Worm (Caenorhabditis elegans) whole organism, L1 larva: ENCODE results near the gene F20B6.9.

ENCODE experiments used
- C16A3.4 ChIP-seq: fragments of 150-350 bp; optimal IDR thresholded peaks from 2 replicates; lab custom pipeline; 2014; ENCODE audit warnings: missing biosample characterization, missing genetic modification characterization
- C34B4.2 ChIP-seq: sonication (generic microtip); optimal IDR thresholded peaks from 2 replicates; lab custom pipeline; 2017; ENCODE audit warnings: mild to moderate bottlenecking, missing genetic modification characterization, missing compliant biosample characterization
- Y116A8C.19 ChIP-seq: sonication (generic microtip); optimal IDR thresholded peaks from 2 replicates; lab custom pipeline; 2016; ENCODE audit warnings: missing compliant biosample characterization, missing genetic modification characterization, borderline replicate concordance
- aha-1 ChIP-seq: fragments of 150-350 bp; optimal IDR thresholded peaks from 2 replicates; lab custom pipeline; 2014; ENCODE audit warnings: missing biosample characterization, missing genetic modification characterization
- ceh-63 ChIP-seq: fragments of 200-800 bp; sonication (Bioruptor generic); optimal IDR thresholded peaks from 2 replicates; lab custom pipeline; 2018; ENCODE audit warnings: mild to moderate bottlenecking, missing genetic modification characterization, missing compliant biosample characterization
- ceh-8 ChIP-seq: fragments of 200-800 bp; sonication (Bioruptor generic); optimal IDR thresholded peaks from 2 replicates; lab custom pipeline; 2018; ENCODE audit warnings: mild to moderate bottlenecking, missing genetic modification characterization, moderate library complexity, missing compliant biosample characterization
- ceh-82 ChIP-seq, 3 experiments: fragments of 150-350 bp in 1 of 3; sonication (generic microtip) in 2 of 3; optimal IDR thresholded peaks; 2 replicates each; lab custom pipeline; 2014 to 2017; ENCODE audit warnings: missing biosample characterization in 3 of 3, missing genetic modification characterization in 3 of 3
- dsc-1 ChIP-seq: sonication (generic microtip); optimal IDR thresholded peaks from 2 replicates; lab custom pipeline; 2016; ENCODE audit warnings: mild to moderate bottlenecking, missing genetic modification characterization, missing compliant biosample characterization
- efl-1 ChIP-seq, 4 experiments: fragments of 150-350 bp; optimal IDR thresholded peaks in 3 of 4; peaks in 1 of 4; 1 replicate in 1 of 4; 2 replicates in 3 of 4; lab custom pipeline; 2014; ENCODE audit warnings: missing biosample characterization in 2 of 4, missing genetic modification characterization in 2 of 4, missing genetic modification reagents in 2 of 4
- egl-13 ChIP-seq: sonication (generic microtip); optimal IDR thresholded peaks from 2 replicates; lab custom pipeline; 2016; ENCODE audit warnings: missing genotype, missing genetic modification reagents, missing genetic modification characterization, missing compliant biosample characterization
- egl-27 ChIP-seq, 2 experiments: fragments of 150-350 bp in 1 of 2; sonication (generic microtip); optimal IDR thresholded peaks; 3 replicates each; lab custom pipeline; 2017 to 2018; ENCODE audit warnings: missing biosample characterization in 2 of 2, missing genetic modification characterization in 2 of 2, missing genetic modification reagents in 2 of 2
- elt-2 ChIP-seq: sonication (generic microtip); optimal IDR thresholded peaks from 2 replicates; lab custom pipeline; 2016; ENCODE audit warnings: missing genetic modification characterization, mild to moderate bottlenecking, inconsistent platforms, missing compliant biosample characterization, missing genetic modification reagents
- fkh-10 ChIP-seq: sonication (generic microtip); optimal IDR thresholded peaks from 2 replicates; lab custom pipeline; 2017; ENCODE audit warnings: missing biosample characterization, missing genetic modification reagents, missing genetic modification characterization
- fkh-8 ChIP-seq: sonication (generic microtip); optimal IDR thresholded peaks from 2 replicates; lab custom pipeline; 2016; ENCODE audit warnings: mild to moderate bottlenecking, missing genetic modification characterization, missing compliant biosample characterization
- fos-1 ChIP-seq: fragments of 150-350 bp; optimal IDR thresholded peaks from 2 replicates; lab custom pipeline; 2014; ENCODE audit warnings: missing biosample characterization, missing genetic modification characterization
- hlh-17 ChIP-seq: fragments of 200-800 bp; sonication (Bioruptor generic); optimal IDR thresholded peaks from 2 replicates; lab custom pipeline; 2018; ENCODE audit warnings: missing genetic modification characterization, mild to moderate bottlenecking, missing compliant biosample characterization, moderate library complexity, borderline replicate concordance
- hlh-4 ChIP-seq: sonication (generic microtip); optimal IDR thresholded peaks from 2 replicates; lab custom pipeline; 2016; ENCODE audit warnings: mild to moderate bottlenecking, missing genetic modification characterization, missing compliant biosample characterization
- hpl-2 ChIP-seq: fragments of 150-350 bp; optimal IDR thresholded peaks from 2 replicates; lab custom pipeline; 2014; ENCODE audit warnings: missing biosample characterization, missing genetic modification reagents, missing genetic modification characterization
- irx-1 ChIP-seq: sonication (generic microtip); optimal IDR thresholded peaks from 2 replicates; lab custom pipeline; 2016; ENCODE audit warnings: missing genetic modification characterization, missing compliant biosample characterization
- isw-1 ChIP-seq: fragments of 200-800 bp; sonication (Bioruptor generic); IDR thresholded peaks from 2 replicates; pipeline ENCODE4 v1.3.6; 2022; ENCODE audit warnings: missing genetic modification characterization, missing compliant biosample characterization
- lin-14 ChIP-seq: fragments of 200-800 bp; sonication (Bioruptor generic); optimal IDR thresholded peaks from 2 replicates; lab custom pipeline; 2018; ENCODE audit warnings: mild to moderate bottlenecking, missing genetic modification characterization, moderate library complexity, missing compliant biosample characterization
- lin-35 ChIP-seq, 2 experiments: fragments of 150-350 bp; optimal IDR thresholded peaks; 2 replicates each; lab custom pipeline; 2014; ENCODE audit warnings: missing biosample characterization in 2 of 2, missing genetic modification characterization in 2 of 2, missing genetic modification reagents in 2 of 2
- lin-39 ChIP-seq: fragments of 150-350 bp; optimal IDR thresholded peaks from 2 replicates; lab custom pipeline; 2014; ENCODE audit warnings: missing biosample characterization, missing genetic modification reagents, missing genetic modification characterization
- mab-9 ChIP-seq: fragments of 200-800 bp; sonication (Bioruptor generic); IDR thresholded peaks from 2 replicates; pipeline ENCODE4 v1.3.6; 2022; ENCODE audit warnings: missing genetic modification reagents, missing genetic modification characterization, missing compliant biosample characterization
- mdl-1 ChIP-seq, 2 experiments: fragments of 150-350 bp; optimal IDR thresholded peaks; 2 replicates each; lab custom pipeline; 2014 to 2017; ENCODE audit warnings: missing biosample characterization in 2 of 2, missing genetic modification characterization in 2 of 2, inconsistent platforms in 1 of 2
- mep-1 ChIP-seq: fragments of 150-350 bp; optimal IDR thresholded peaks from 2 replicates; lab custom pipeline; 2014; ENCODE audit warnings: missing biosample characterization, missing genetic modification characterization
- nhr-11 ChIP-seq: fragments of 150-350 bp; optimal IDR thresholded peaks from 2 replicates; lab custom pipeline; 2014; ENCODE audit warnings: missing biosample characterization, missing genetic modification characterization
- nhr-12 ChIP-seq: sonication (generic microtip); optimal IDR thresholded peaks from 2 replicates; lab custom pipeline; 2017; ENCODE audit warnings: missing biosample characterization, missing genetic modification characterization
- nhr-19 ChIP-seq: fragments of 200-800 bp; sonication (Bioruptor generic); conservative IDR thresholded peaks from 2 replicates; pipeline ENCODE4 v1.3.6; 2022; ENCODE audit warnings: missing genetic modification characterization, missing compliant biosample characterization
- nhr-20 ChIP-seq: sonication (generic microtip); optimal IDR thresholded peaks from 2 replicates; lab custom pipeline; 2016; ENCODE audit warnings: mild to moderate bottlenecking, missing genetic modification characterization, missing compliant biosample characterization
- nhr-28 ChIP-seq: fragments of 150-350 bp; optimal IDR thresholded peaks from 2 replicates; lab custom pipeline; 2014; ENCODE audit warnings: missing biosample characterization, missing genetic modification characterization
- nhr-71 ChIP-seq: sonication (generic microtip); optimal IDR thresholded peaks from 2 replicates; lab custom pipeline; 2016; ENCODE audit warnings: mild to moderate bottlenecking, missing genetic modification characterization, moderate library complexity, missing compliant biosample characterization
- nhr-84 ChIP-seq: sonication (generic microtip); optimal IDR thresholded peaks from 2 replicates; lab custom pipeline; 2017; ENCODE audit warnings: missing biosample characterization, missing genetic modification characterization
- nhr-85 ChIP-seq: sonication (generic microtip); peaks from one replicate; lab custom pipeline; 2016; ENCODE audit warnings: missing genetic modification characterization, inconsistent platforms, missing compliant biosample characterization
- nhr-90 ChIP-seq: sonication (generic microtip); optimal IDR thresholded peaks from 2 replicates; lab custom pipeline; 2016; ENCODE audit warnings: mild to moderate bottlenecking, missing genetic modification characterization, missing compliant biosample characterization; ENCODE audit not compliant: poor library complexity
- pag-3 ChIP-seq: sonication (generic microtip); optimal IDR thresholded peaks from 2 replicates; lab custom pipeline; 2017; ENCODE audit warnings: missing genetic modification characterization, mild to moderate bottlenecking, missing compliant biosample characterization, antibody characterized with exemption, borderline replicate concordance; ENCODE audit not compliant: insufficient read depth
- pax-3 ChIP-seq: fragments of 200-800 bp; sonication (Bioruptor generic); optimal IDR thresholded peaks from 2 replicates; lab custom pipeline; 2018; ENCODE audit warnings: mild to moderate bottlenecking, missing genetic modification characterization, moderate library complexity, missing compliant biosample characterization
- rnt-1 ChIP-seq: sonication (generic microtip); optimal IDR thresholded peaks from 2 replicates; lab custom pipeline; 2016; ENCODE audit warnings: mild to moderate bottlenecking, missing genetic modification characterization, moderate library complexity, missing compliant biosample characterization
- skn-1 ChIP-seq: fragments of 150-350 bp; optimal IDR thresholded peaks from 2 replicates; lab custom pipeline; 2014; ENCODE audit warnings: missing biosample characterization, missing genetic modification characterization
- snu-23 ChIP-seq: sonication (generic microtip); optimal IDR thresholded peaks from 2 replicates; lab custom pipeline; 2016; ENCODE audit warnings: missing genetic modification characterization, missing compliant biosample characterization
- sox-4 ChIP-seq: sonication (generic microtip); optimal IDR thresholded peaks from 2 replicates; lab custom pipeline; 2016; ENCODE audit warnings: missing genetic modification characterization, missing compliant biosample characterization
- tlp-1 ChIP-seq: fragments of 150-350 bp; optimal IDR thresholded peaks from 2 replicates; lab custom pipeline; 2014; ENCODE audit warnings: missing biosample characterization, missing genetic modification characterization
- unc-130 ChIP-seq: fragments of 150-350 bp; optimal IDR thresholded peaks from 2 replicates; lab custom pipeline; 2017; ENCODE audit warnings: missing biosample characterization, missing genetic modification characterization, inconsistent platforms
- unc-30 ChIP-seq: sonication (generic microtip); optimal IDR thresholded peaks from 2 replicates; lab custom pipeline; 2017; ENCODE audit warnings: missing biosample characterization, missing genetic modification characterization
- unc-98 ChIP-seq: fragments of 200-800 bp; sonication (Bioruptor generic); IDR thresholded peaks from 2 replicates; pipeline ENCODE4 v1.3.6; 2022; ENCODE audit warnings: missing genetic modification characterization, missing compliant biosample characterization
- vab-15 ChIP-seq: sonication (generic microtip); optimal IDR thresholded peaks from 2 replicates; lab custom pipeline; 2017; ENCODE audit warnings: missing genotype, mild to moderate bottlenecking, missing genetic modification characterization, missing compliant biosample characterization
- xbp-1 ChIP-seq: sonication (generic microtip); optimal IDR thresholded peaks from 2 replicates; lab custom pipeline; 2016; ENCODE audit warnings: missing genetic modification characterization, missing compliant biosample characterization
- zag-1 ChIP-seq: fragments of 150-350 bp; optimal IDR thresholded peaks from 2 replicates; lab custom pipeline; 2014; ENCODE audit warnings: missing biosample characterization, missing genetic modification characterization
- zip-4 ChIP-seq: fragments of 200-800 bp; sonication (Bioruptor generic); optimal IDR thresholded peaks from 2 replicates; lab custom pipeline; 2018; ENCODE audit warnings: mild to moderate bottlenecking, missing genetic modification characterization, moderate library complexity, missing compliant biosample characterization
- ztf-11 ChIP-seq, 2 experiments: sonication (generic microtip); optimal IDR thresholded peaks; 2 replicates each; lab custom pipeline; 2016 to 2017; ENCODE audit warnings: missing genetic modification characterization in 2 of 2, missing biosample characterization in 1 of 2, missing compliant biosample characterization in 1 of 2

The F20B6.9 gene

ce11 chrX:4222200-4222599 is 14.9 kb upstream of the F20B6.9 start (continued):
- TF ChIP-seq nhr-19 (no peak), sox-4 (tag; lab: Kevin White, UChicago) (no peak), mdl-1 (tag; optimal IDR thresholded peaks at IDR 0.05; lab: Kevin White, UChicago) (no peak), tlp-1 (no peak), ceh-8 (no peak), ceh-82 (tag; optimal IDR thresholded peaks at IDR 0.05; lab: Kevin White, UChicago) (peak in 2 of 3 experiments; percentile 20 to 25), isw-1 (GFP tag; lab: Robert Waterston, UW) (no peak), zag-1 (peak; percentile 22), hlh-17 (GFP tag; lab: Kevin White, UChicago) (no peak), ztf-11 (tag; optimal IDR thresholded peaks at IDR 0.05; lab: Kevin White, UChicago) (no peak), egl-13 (tag; lab: Kevin White, UChicago) (no peak), snu-23 (GFP tag; lab: Kevin White, UChicago) (no peak), egl-27 (tag; optimal IDR thresholded peaks at IDR 0.05; lab: Kevin White, UChicago) (no peak), pag-3 (no peak), mep-1 (tag; lab: Kevin White, UChicago) (peak; percentile 49), fos-1 (tag; lab: Kevin White, UChicago) (peak; percentile 70), nhr-85 (tag; lab: Kevin White, UChicago) (no peak), nhr-20 (tag; lab: Kevin White, UChicago) (no peak), vab-15 (tag; lab: Kevin White, UChicago) (no peak), dsc-1 (tag; lab: Kevin White, UChicago) (peak; percentile 19), xbp-1 (tag; lab: Kevin White, UChicago) (no peak), ceh-63 (GFP tag; lab: Kevin White, UChicago) (no peak), lin-35 (GFP tag; optimal IDR thresholded peaks at IDR 0.05; lab: Kevin White, UChicago) (no peak), Y116A8C.19 (tag; lab: Kevin White, UChicago) (no peak), nhr-90 (tag; lab: Kevin White, UChicago) (no peak), unc-98 (GFP tag; lab: Robert Waterston, UW) (no peak), C16A3.4 (tag; lab: Kevin White, UChicago) (no peak), fkh-10 (GFP tag; lab: Kevin White, UChicago) (no peak), aha-1 (tag; lab: Kevin White, UChicago) (no peak), nhr-11 (tag; lab: Kevin White, UChicago) (no peak), fkh-8 (tag; lab: Kevin White, UChicago) (peak; percentile 17)

- TF ChIP-seq egl-27 (tag; optimal IDR thresholded peaks at IDR 0.05; lab: Kevin White, UChicago) (no peak), elt-2 (tag; lab: Kevin White, UChicago) (no peak), C16A3.4 (tag; lab: Kevin White, UChicago) (no peak), unc-130 (tag; lab: Kevin White, UChicago) (no peak), ceh-82 (tag; optimal IDR thresholded peaks at IDR 0.05; lab: Kevin White, UChicago) (no peak), hpl-2 (no peak), dsc-1 (tag; lab: Kevin White, UChicago) (no peak), mab-9 (no peak), zip-4 (GFP tag; lab: Kevin White, UChicago) (no peak), lin-39 (no peak), skn-1 (tag; lab: Kevin White, UChicago) (no peak), egl-13 (tag; lab: Kevin White, UChicago) (no peak), rnt-1 (peak; percentile 30), nhr-12 (no peak), sox-4 (tag; lab: Kevin White, UChicago) (no peak), hlh-4 (tag; lab: Kevin White, UChicago) (no peak), nhr-20 (tag; lab: Kevin White, UChicago) (peak; percentile 42), mep-1 (tag; lab: Kevin White, UChicago) (no peak), fkh-8 (tag; lab: Kevin White, UChicago) (peak; percentile 61), ztf-11 (tag; optimal IDR thresholded peaks at IDR 0.05; lab: Kevin White, UChicago) (no peak), unc-30 (tag; lab: Kevin White, UChicago) (no peak), irx-1 (tag; lab: Kevin White, UChicago) (no peak), pax-3 (tag; lab: Kevin White, UChicago) (no peak), nhr-28 (no peak), nhr-84 (tag; lab: Kevin White, UChicago) (no peak), lin-14 (GFP tag; lab: Kevin White, UChicago) (peak; percentile 61), C34B4.2 (no peak), efl-1 (optimal IDR thresholded peaks at IDR 0.05; lab: Kevin White, UChicago) (no peak), efl-1 (GFP tag; optimal IDR thresholded peaks at IDR 0.05 in 1 of 2; lab: Kevin White, UChicago) (peak in 1 of 2 experiments; percentile 42), nhr-90 (tag; lab: Kevin White, UChicago) (peak; percentile 0), nhr-71 (tag; lab: Kevin White, UChicago) (peak; percentile 78)
Observed at ce11 chrX:4219487-4219886, 12.2 kb upstream of the F20B6.9 start.
